Worm (Caenorhabditis elegans): ENCODE data around the gene wee-1.1.

DNA sequence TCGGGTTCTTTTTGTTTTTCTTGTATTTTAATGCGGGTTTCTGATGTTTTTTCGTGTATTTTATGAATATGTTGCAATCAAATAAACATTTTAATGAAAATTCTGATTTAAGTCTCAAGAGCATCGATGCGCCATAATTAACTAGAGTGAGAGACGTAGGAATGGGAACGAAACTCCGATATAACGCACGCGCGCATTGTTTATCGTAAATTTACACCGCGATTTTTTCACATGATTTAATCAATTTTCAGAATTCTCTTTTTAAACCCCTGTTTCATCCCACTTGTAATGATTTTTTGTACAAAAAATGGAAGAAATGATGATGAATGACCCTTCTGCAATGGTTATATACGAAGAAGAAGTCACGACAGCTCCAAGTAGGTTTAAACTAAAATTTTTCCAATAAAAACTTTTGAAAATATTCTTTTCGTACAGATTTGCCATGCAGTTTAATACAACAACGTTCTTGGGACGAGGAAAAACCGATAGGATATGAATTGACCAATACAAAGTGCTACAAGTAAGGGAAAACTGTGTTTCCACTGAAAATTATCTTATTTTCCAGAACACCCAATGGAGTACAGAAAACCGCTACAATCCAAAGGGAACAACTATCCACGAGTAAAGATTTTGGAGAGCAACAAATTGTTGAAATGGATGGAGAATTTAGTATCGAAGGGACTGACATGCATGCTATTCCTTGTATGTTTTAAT, 25.8 kb downstream of the wee-1.1 start, which contains the start of gene zfp-2:
- TF ChIP-seq nhr-77 (tag; optimal IDR thresholded peaks at IDR 0.05): no peak
- no peak for TF ChIP-seq fos-1 (tag; optimal IDR thresholded peaks at IDR 0.05)
- no peak for TF ChIP-seq mdl-1 (tag; optimal IDR thresholded peaks at IDR 0.05)
- no peak for TF ChIP-seq egl-27 (tag; optimal IDR thresholded peaks at IDR 0.05)
- TF ChIP-seq pha-4 (GFP tag; IDR thresholded peaks at IDR 0.05): no peak
- TF ChIP-seq pha-4 (tag; optimal IDR thresholded peaks at IDR 0.05): no peak
- TF ChIP-seq hif-1 (tag; optimal IDR thresholded peaks at IDR 0.05): no peak
- no peak for TF ChIP-seq nhr-76 (tag; optimal IDR thresholded peaks at IDR 0.05)
- TF ChIP-seq pqm-1 (tag; optimal IDR thresholded peaks at IDR 0.05): no peak
- TF ChIP-seq egl-43 (GFP tag; IDR thresholded peaks at IDR 0.05): no peak

All from whole organism, L4 larva.